Worm (Caenorhabditis elegans): ENCODE data around the gene F25B3.4.

DNA sequence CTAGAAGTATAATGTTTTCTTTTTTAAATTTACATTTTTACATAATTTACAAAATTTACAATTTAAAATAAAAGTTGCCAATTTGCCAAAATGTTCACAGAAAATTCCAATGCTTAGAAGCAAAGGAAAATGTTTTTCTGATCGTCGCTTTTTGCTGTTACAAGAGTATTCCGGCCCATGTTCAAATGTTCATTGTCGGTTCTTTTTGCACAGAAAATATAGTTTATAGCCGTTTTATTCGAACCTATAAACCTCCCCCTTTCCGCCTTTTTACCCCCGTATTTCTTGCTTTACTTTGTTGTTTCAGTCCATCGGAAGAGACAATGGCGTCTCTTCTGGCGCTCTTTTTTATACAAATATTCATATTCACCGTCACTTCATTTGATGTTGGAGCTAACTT is 34.0 kb downstream of the F25B3.4 start, which contains the start of gene tag-329:
- TF ChIP-seq tbx-11 (GFP tag; IDR thresholded peaks at IDR 0.05) (no peak), ama-1 (optimal IDR thresholded peaks at IDR 0.05) (no peak), ceh-36 (tag; optimal IDR thresholded peaks at IDR 0.05) (no peak), F13C5.2 (tag; optimal IDR thresholded peaks at IDR 0.05) (no peak), B0310.2 (tag; optimal IDR thresholded peaks at IDR 0.05) (no peak), pes-1 (GFP tag; IDR thresholded peaks at IDR 0.05) (no peak), tra-4 (tag; optimal IDR thresholded peaks at IDR 0.05) (no peak), scrt-1 (GFP tag; IDR thresholded peaks at IDR 0.05) (no peak), ets-7 (tag; optimal IDR thresholded peaks at IDR 0.05) (no peak)

Data from whole organism, early embryonic.